Fruit fly (Drosophila melanogaster) whole organism, embryonic: Measurements from ENCODE around the gene Tom40.
A peak's percentile ranks its signal among the peaks of the same experiment; 100 is the strongest.

Source experiments
- Atf3 ChIP-seq: fragments of 200-800 bp; sonication (Bioruptor generic); optimal IDR thresholded peaks from 3 replicates; lab custom pipeline; 2016; ENCODE audit warnings: missing biosample characterization, missing genetic modification characterization
- Awh ChIP-seq: fragments of 200-800 bp; sonication (Bioruptor generic); IDR thresholded peaks from 2 replicates; pipeline ENCODE4, ENCODE4 v1.3.6; 2022; ENCODE audit warnings: missing biosample characterization, missing genetic modification characterization
- B-H1 ChIP-seq: fragments of 200-800 bp; sonication (Bioruptor generic); IDR thresholded peaks from 3 replicates; pipeline ENCODE4 v1.3.6; 2022; ENCODE audit warnings: missing biosample characterization, missing genetic modification characterization
- CG10321 ChIP-seq: fragments of 200-800 bp; sonication (Bioruptor generic); IDR thresholded peaks from 2 replicates; pipeline ENCODE4 v1.3.6; 2022; ENCODE audit warnings: missing biosample characterization, missing genetic modification characterization
- CG12391 ChIP-seq: fragments of 200-800 bp; sonication (Bioruptor generic); optimal IDR thresholded peaks from 3 replicates; lab custom pipeline; 2018; ENCODE audit warnings: missing biosample characterization, mild to moderate bottlenecking, missing genetic modification characterization, moderate library complexity
- CG14050 ChIP-seq: fragments of 200-800 bp; sonication (Bioruptor generic); IDR thresholded peaks from 3 replicates; pipeline ENCODE4 v1.3.6; 2022; ENCODE audit warnings: missing biosample characterization, missing genetic modification characterization
- CG1647 ChIP-seq: fragments of 200-800 bp; sonication (Bioruptor generic); optimal IDR thresholded peaks from 3 replicates; lab custom pipeline; 2016; ENCODE audit warnings: missing biosample characterization, missing genetic modification characterization
- CG16815 ChIP-seq: fragments of 200-800 bp; sonication (Bioruptor generic); optimal IDR thresholded peaks from 3 replicates; lab custom pipeline; 2017; ENCODE audit warnings: missing biosample characterization, mild to moderate bottlenecking, missing genetic modification characterization
- CG17829 ChIP-seq: fragments of 200-800 bp; optimal IDR thresholded peaks from 2 replicates; lab custom pipeline; 2019; ENCODE audit warnings: missing biosample characterization, mild to moderate bottlenecking, missing genetic modification characterization, moderate library complexity
- CG18262 ChIP-seq: fragments of 200-800 bp; optimal IDR thresholded peaks from 3 replicates; lab custom pipeline; 2019; ENCODE audit warnings: missing biosample characterization, mild to moderate bottlenecking, missing genetic modification characterization, moderate library complexity
- CG2120 ChIP-seq: fragments of 200-800 bp; sonication (Bioruptor generic); optimal IDR thresholded peaks from 3 replicates; lab custom pipeline; 2016; ENCODE audit warnings: missing biosample characterization, missing genetic modification characterization
- CG2129 ChIP-seq: fragments of 200-800 bp; sonication (Bioruptor generic); IDR thresholded peaks from 2 replicates; pipeline ENCODE4 v1.3.6; 2022; ENCODE audit warnings: missing biosample characterization, missing genetic modification characterization; ENCODE audit not compliant: partially characterized antibody
- CG2875 ChIP-seq: fragments of 200-800 bp; sonication (Bioruptor generic); optimal IDR thresholded peaks from 2 replicates; lab custom pipeline; 2017; ENCODE audit warnings: missing biosample characterization, mild to moderate bottlenecking, missing genetic modification characterization, missing genetic modification reagents
- CG2889 ChIP-seq: fragments of 200-800 bp; sonication (Bioruptor generic); IDR thresholded peaks from 3 replicates; pipeline ENCODE4 v1.3.6; 2022; ENCODE audit warnings: missing biosample characterization, missing genetic modification characterization
- CG3281 ChIP-seq: fragments of 200-800 bp; sonication (Bioruptor generic); optimal IDR thresholded peaks from 3 replicates; lab custom pipeline; 2017; ENCODE audit warnings: missing biosample characterization, mild to moderate bottlenecking, missing genetic modification characterization
- CG3838 ChIP-seq: fragments of 200-800 bp; sonication (Bioruptor generic); optimal IDR thresholded peaks from 3 replicates; lab custom pipeline; 2016; ENCODE audit warnings: missing biosample characterization, missing genetic modification characterization
- CG3847 ChIP-seq: fragments of 200-800 bp; sonication (Bioruptor generic); IDR thresholded peaks from 2 replicates; pipeline ENCODE4 v1.3.6; 2022; ENCODE audit warnings: missing biosample characterization, missing genetic modification characterization
- CG3995 ChIP-seq: fragments of 200-800 bp; sonication (Bioruptor generic); optimal IDR thresholded peaks from 3 replicates; lab custom pipeline; 2016; ENCODE audit warnings: missing biosample characterization, missing genetic modification characterization
- CG8478 ChIP-seq: fragments of >200 bp; optimal IDR thresholded peaks from 2 replicates; lab custom pipeline; 2018
- CG9215 ChIP-seq: fragments of 200-800 bp; sonication (Bioruptor generic); IDR thresholded peaks from 2 replicates; pipeline ENCODE4 v1.3.6; 2022; ENCODE audit warnings: missing biosample characterization, missing genetic modification characterization
- CoRest ChIP-seq: fragments of 200-800 bp; sonication (Bioruptor generic); optimal IDR thresholded peaks from 3 replicates; lab custom pipeline; 2018; ENCODE audit warnings: missing biosample characterization, mild to moderate bottlenecking, missing genetic modification characterization, moderate library complexity
- Dbx ChIP-seq: fragments of 200-800 bp; sonication (Bioruptor generic); IDR thresholded peaks from 3 replicates; pipeline ENCODE4 v1.3.6; 2022; ENCODE audit warnings: missing biosample characterization, missing genetic modification characterization
- Ets97D ChIP-seq: fragments of 200-800 bp; sonication (Bioruptor generic); optimal IDR thresholded peaks from 3 replicates; lab custom pipeline; 2016; ENCODE audit warnings: missing biosample characterization, missing genetic modification characterization
- Fer2 ChIP-seq: fragments of 200-800 bp; sonication (Bioruptor generic); optimal IDR thresholded peaks from 2 replicates; lab custom pipeline; 2018; ENCODE audit warnings: missing biosample characterization, mild to moderate bottlenecking, missing genetic modification characterization, moderate library complexity
- Hey ChIP-seq: fragments of 200-800 bp; sonication (Bioruptor generic); optimal IDR thresholded peaks from 3 replicates; lab custom pipeline; 2018; ENCODE audit warnings: missing biosample characterization, mild to moderate bottlenecking, missing genetic modification characterization
- Hmr ChIP-seq: fragments of 200-800 bp; sonication (Bioruptor generic); optimal IDR thresholded peaks from 3 replicates; lab custom pipeline; 2017; ENCODE audit warnings: mild to moderate bottlenecking, missing biosample characterization, missing genetic modification reagents, missing genetic modification characterization
- NC2α ChIP-seq: fragments of 200-800 bp; sonication (Bioruptor generic); optimal IDR thresholded peaks from 2 replicates; lab custom pipeline; 2016; ENCODE audit warnings: missing biosample characterization, missing genetic modification characterization
- Spps ChIP-seq: fragments of 200-800 bp; sonication (Bioruptor generic); optimal IDR thresholded peaks from 2 replicates; lab custom pipeline; 2018; ENCODE audit warnings: missing biosample characterization, mild to moderate bottlenecking, missing genetic modification characterization
- Stat92E ChIP-seq, 3 experiments: fragments of >200 bp in 2 of 3; fragments of 200-800 bp in 1 of 3; sonication (Bioruptor generic) in 1 of 3; optimal IDR thresholded peaks; 2 replicates each; lab custom pipeline; 2017 to 2019; ENCODE audit warnings: missing biosample characterization in 3 of 3, missing genetic modification characterization in 3 of 3, mild to moderate bottlenecking in 1 of 3, moderate library complexity in 1 of 3
- TFAM ChIP-seq: fragments of 200-800 bp; sonication (Bioruptor generic); optimal IDR thresholded peaks from 2 replicates; lab custom pipeline; 2017; ENCODE audit warnings: missing biosample characterization, missing genetic modification characterization, inconsistent platforms
- YL-1 ChIP-seq: fragments of 200-800 bp; sonication (Bioruptor generic); optimal IDR thresholded peaks from 3 replicates; lab custom pipeline; 2017; ENCODE audit warnings: missing biosample characterization, mild to moderate bottlenecking, missing genetic modification characterization
- amos ChIP-seq: fragments of 200-800 bp; sonication (Bioruptor generic); IDR thresholded peaks from 2 replicates; pipeline ENCODE4 v1.3.6; 2022; ENCODE audit warnings: missing biosample characterization, missing genetic modification characterization; ENCODE audit not compliant: partially characterized antibody
- ara ChIP-seq: fragments of 200-800 bp; sonication (Bioruptor generic); IDR thresholded peaks from 2 replicates; pipeline ENCODE4 v1.3.6; 2022; ENCODE audit warnings: missing biosample characterization, missing genetic modification characterization
- bsh ChIP-seq, 2 experiments: fragments of 200-800 bp; sonication (Bioruptor generic); optimal IDR thresholded peaks; 2 replicates each; lab custom pipeline; 2017 to 2018; ENCODE audit warnings: mild to moderate bottlenecking in 2 of 2, missing biosample characterization in 2 of 2, missing genetic modification characterization in 2 of 2, moderate library complexity in 1 of 2
- btn ChIP-seq: fragments of 200-800 bp; sonication (Bioruptor generic); optimal IDR thresholded peaks from 2 replicates; lab custom pipeline; 2016; ENCODE audit warnings: missing biosample characterization, missing genetic modification characterization
- ems ChIP-seq: fragments of 200-800 bp; sonication (Bioruptor generic); optimal IDR thresholded peaks from 3 replicates; lab custom pipeline; 2016; ENCODE audit warnings: missing biosample characterization, missing genetic modification characterization
- exex ChIP-seq: fragments of 200-800 bp; sonication (Bioruptor generic); optimal IDR thresholded peaks from 4 replicates; lab custom pipeline; 2018; ENCODE audit warnings: missing biosample characterization, mild to moderate bottlenecking, missing genetic modification characterization, moderate library complexity
- fd96Cb ChIP-seq: fragments of 200-800 bp; sonication (Bioruptor generic); optimal IDR thresholded peaks from 2 replicates; lab custom pipeline; 2018; ENCODE audit warnings: missing biosample characterization, mild to moderate bottlenecking, missing genetic modification characterization, moderate library complexity
- gsb ChIP-seq: fragments of 200-800 bp; sonication (Bioruptor generic); IDR thresholded peaks from 2 replicates; pipeline ENCODE4 v1.3.6; 2022; ENCODE audit warnings: missing biosample characterization, missing genetic modification characterization
- lbe ChIP-seq: fragments of 200-800 bp; sonication (Bioruptor generic); optimal IDR thresholded peaks from 2 replicates; lab custom pipeline; 2016; ENCODE audit warnings: missing biosample characterization, mild to moderate bottlenecking, missing genetic modification characterization
- mirr ChIP-seq: fragments of 200-800 bp; sonication (Bioruptor generic); optimal IDR thresholded peaks from 3 replicates; lab custom pipeline; 2018; ENCODE audit warnings: missing biosample characterization, mild to moderate bottlenecking, missing genetic modification characterization
- pho ChIP-seq: fragments of 200-800 bp; sonication (Bioruptor generic); optimal IDR thresholded peaks from 2 replicates; lab custom pipeline; 2016; ENCODE audit warnings: missing biosample characterization, missing genetic modification characterization
- pzg ChIP-seq: fragments of 200-800 bp; sonication (Bioruptor generic); optimal IDR thresholded peaks from 3 replicates; lab custom pipeline; 2018; ENCODE audit warnings: missing biosample characterization, mild to moderate bottlenecking, missing genetic modification characterization, moderate library complexity
- scrt ChIP-seq: fragments of 200-800 bp; sonication (Bioruptor generic); optimal IDR thresholded peaks from 2 replicates; lab custom pipeline; 2018; ENCODE audit warnings: missing biosample characterization, mild to moderate bottlenecking, missing genetic modification characterization, moderate library complexity
- seq ChIP-seq: fragments of 200-800 bp; sonication (Bioruptor generic); IDR thresholded peaks from 2 replicates; pipeline ENCODE4 v1.3.6; 2022; ENCODE audit warnings: missing biosample characterization, missing genetic modification characterization
- slp2 ChIP-seq: fragments of 200-800 bp; sonication (Bioruptor generic); optimal IDR thresholded peaks from 2 replicates; lab custom pipeline; 2016; ENCODE audit warnings: missing biosample characterization, missing genetic modification characterization
- sob ChIP-seq: fragments of 200-800 bp; sonication (Bioruptor generic); IDR thresholded peaks from 2 replicates; pipeline ENCODE4 v1.3.6; 2022; ENCODE audit warnings: missing biosample characterization, missing genetic modification characterization
- tio ChIP-seq: fragments of 200-800 bp; sonication (Bioruptor generic); optimal IDR thresholded peaks from 2 replicates; lab custom pipeline; 2017; ENCODE audit warnings: missing biosample characterization, missing genetic modification characterization, inconsistent platforms
- toy ChIP-seq: fragments of 200-800 bp; sonication (Bioruptor generic); IDR thresholded peaks from 2 replicates; pipeline ENCODE4 v1.3.6; 2022; ENCODE audit warnings: missing biosample characterization, missing genetic modification characterization

The Tom40 gene

dm6 chrX:7708942-7709707 is 27.6 kb upstream of the Tom40 start, which contains the start of gene CHES-1-like (continued):
- TF ChIP-seq Dbx (GFP tag; lab: Robert Waterston, UW) (peak; percentile 77), slp2 (GFP tag; lab: Kevin White, UChicago) (peak; percentile 89), Fer2 (tag; lab: Kevin White, UChicago) (peak; percentile 59), CG3847 (GFP tag; lab: Robert Waterston, UW) (peak; percentile 78), toy (GFP tag; lab: Robert Waterston, UW) (0 out of 2 replicates have a peak, but pooled peaks have one; percentile 24), scrt (GFP tag; lab: Kevin White, UChicago) (peak; percentile 68), CG2129 (GFP tag; lab: Robert Waterston, UW) (no peak), fd96Cb (tag; lab: Kevin White, UChicago) (peak; percentile 91), pho (GFP tag; lab: Kevin White, UChicago) (peak; percentile 89), amos (GFP tag; lab: Robert Waterston, UW) (no peak), CG16815 (GFP tag; lab: Kevin White, UChicago) (peak; percentile 85), btn (GFP tag; lab: Kevin White, UChicago) (peak; percentile 84), tio (GFP tag; lab: Kevin White, UChicago) (peak; percentile 92), CG2120 (GFP tag; lab: Kevin White, UChicago) (peak; percentile 92), ara (GFP tag; lab: Robert Waterston, UW) (peak; percentile 74), CG10321 (GFP tag; lab: Robert Waterston, UW) (no peak), CG3838 (GFP tag; lab: Kevin White, UChicago) (peak; percentile 63), CG3995 (GFP tag; lab: Kevin White, UChicago) (peak; percentile 40), CG2889 (GFP tag; lab: Robert Waterston, UW) (0 out of 3 replicates have a peak, but pooled peaks have one; percentile 66), Spps (tag; lab: Kevin White, UChicago) (peak; percentile 68), Hmr (peak; percentile 91), sob (peak; percentile 64), pzg (GFP tag; lab: Kevin White, UChicago) (no peak), Hey (peak; percentile 20), Ets97D (peak; percentile 79), B-H1 (GFP tag; lab: Robert Waterston, UW) (peak; percentile 68), YL-1 (GFP tag; lab: Kevin White, UChicago) (peak; percentile 59), Awh (GFP tag; lab: Robert Waterston, UW) (peak; percentile 70), CoRest (tag; lab: Kevin White, UChicago) (peak; percentile 95), CG18262 (tag; lab: Kevin White, UChicago) (peak; percentile 96), CG9215 (GFP tag; lab: Robert Waterston, UW) (peak; percentile 75), TFAM (GFP tag; lab: Kevin White, UChicago) (peak; percentile 80), ems (GFP tag; lab: Kevin White, UChicago) (peak; percentile 91), seq (GFP tag; lab: Robert Waterston, UW) (peak; percentile 84), NC2α (GFP tag; lab: Kevin White, UChicago) (peak; percentile 74), CG17829 (tag; lab: Kevin White, UChicago) (peak; percentile 91), mirr (GFP tag; lab: Kevin White, UChicago) (peak; percentile 50), CG8478 (no peak), CG2875 (GFP tag; lab: Kevin White, UChicago) (peak; percentile 91), lbe (GFP tag; lab: Kevin White, UChicago) (peak; percentile 52), CG3281 (peak; percentile 91), CG12391 (peak; percentile 89), CG1647 (GFP tag; lab: Kevin White, UChicago) (peak; percentile 72), CG14050 (GFP tag; lab: Robert Waterston, UW) (peak; percentile 65), Stat92E (GFP tag; optimal IDR thresholded peaks at IDR 0.05; lab: Kevin White, UChicago) (peak in 2 of 3 experiments; percentile 30 to 55), Atf3 (peak; percentile 83), gsb (peak; percentile 37), bsh (GFP tag; optimal IDR thresholded peaks at IDR 0.05; lab: Kevin White, UChicago) (peak; percentile 84 to 87), exex (tag; lab: Kevin White, UChicago) (peak; percentile 48)
